Fruit fly (Drosophila melanogaster): ENCODE data around the gene Pis.

dm6 chrX:15710751-15711179 is 7.2 kb upstream of the Pis start:
- TF ChIP-seq CG16779 (tag; optimal IDR thresholded peaks at IDR 0.05) (no peak), Sox14 (GFP tag; optimal IDR thresholded peaks at IDR 0.05) (no peak), CG3919 (GFP tag; optimal IDR thresholded peaks at IDR 0.05) (no peak), Eip93F (GFP tag; optimal IDR thresholded peaks at IDR 0.05) (no peak), Gug (GFP tag; IDR thresholded peaks at IDR 0.05) (no peak), CG8632 (GFP tag; optimal IDR thresholded peaks at IDR 0.05) (no peak), CG1621 (tag; optimal IDR thresholded peaks at IDR 0.05) (no peak)
